Worm (Caenorhabditis elegans): ENCODE data around the gene zip-5.

zip-5 gene

ce11 chrV:13262781-13263318 lies 1.5 kb upstream of the zip-5 start:
- no peak for TF ChIP-seq ztf-23 (GFP tag; IDR thresholded peaks at IDR 0.05)
- TF ChIP-seq klf-2 (GFP tag; conservative IDR thresholded peaks at IDR 0.05) = no peak
- TF ChIP-seq flt-1 (GFP tag; IDR thresholded peaks at IDR 0.05) = no peak
- no peak for TF ChIP-seq cog-1 (tag; optimal IDR thresholded peaks at IDR 0.05)
- no peak for TF ChIP-seq ref-1 (GFP tag; conservative IDR thresholded peaks at IDR 0.05)
- no peak for TF ChIP-seq med-1 (GFP tag; optimal IDR thresholded peaks at IDR 0.05; ENCODE audit: insufficient read depth)
- no peak for TF ChIP-seq T22C8.4 (GFP tag; IDR thresholded peaks at IDR 0.05)
- TF ChIP-seq tab-1 (GFP tag; IDR thresholded peaks at IDR 0.05) = no peak
- no peak for TF ChIP-seq ztf-29 (GFP tag; IDR thresholded peaks at IDR 0.05)

DNA sequence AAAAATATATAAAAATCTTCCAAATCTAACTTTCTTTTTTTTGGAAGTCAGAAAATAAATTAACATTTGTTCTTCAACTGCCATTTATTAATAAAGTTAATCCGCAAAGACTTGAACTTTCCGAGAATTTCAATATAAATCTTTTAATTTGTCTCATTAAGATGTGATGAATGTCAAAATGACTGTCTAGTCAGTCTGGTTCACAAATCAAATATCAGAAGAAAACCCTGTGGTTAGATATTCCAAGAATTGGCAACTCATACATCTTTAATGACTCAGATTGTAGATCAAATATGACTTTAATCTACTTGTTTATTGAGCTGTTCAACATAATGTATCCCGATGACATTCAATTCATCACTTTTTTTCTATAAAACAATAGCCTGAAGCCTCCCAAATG lies 1.3 kb downstream of the zip-5 start:
- no peak for TF ChIP-seq flt-1 (GFP tag; IDR thresholded peaks at IDR 0.05)
- no peak for TF ChIP-seq klf-2 (GFP tag; conservative IDR thresholded peaks at IDR 0.05)

ce11 chrV:13266630-13267029 lies 2.3 kb downstream of the zip-5 start:
- TF ChIP-seq tab-1 (GFP tag; IDR thresholded peaks at IDR 0.05) = no peak
- no peak for TF ChIP-seq cog-1 (tag; optimal IDR thresholded peaks at IDR 0.05)
- no peak for TF ChIP-seq ztf-29 (GFP tag; IDR thresholded peaks at IDR 0.05)
- no peak for TF ChIP-seq T22C8.4 (GFP tag; IDR thresholded peaks at IDR 0.05)
- TF ChIP-seq med-1 (GFP tag; optimal IDR thresholded peaks at IDR 0.05; ENCODE audit: insufficient read depth) = no peak

DNA sequence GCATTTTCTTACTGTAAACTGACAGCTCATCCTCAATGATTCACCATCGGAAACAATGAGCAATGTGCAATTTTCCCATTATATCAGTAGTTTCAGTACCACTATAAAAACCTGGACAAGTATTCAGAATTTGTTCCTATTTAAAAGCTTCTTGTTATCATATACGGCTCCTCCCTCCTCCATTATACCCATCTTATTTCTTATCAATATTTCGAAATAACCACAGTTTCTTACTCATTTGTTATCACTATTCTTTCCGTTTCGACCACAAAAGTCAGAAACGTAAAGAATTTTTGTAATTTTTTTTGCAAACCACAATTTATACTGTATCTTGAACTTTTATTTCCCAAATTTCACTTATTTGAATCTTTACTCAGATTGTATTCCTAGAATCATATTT lies 3.7 kb downstream of the zip-5 start:
- no peak for TF ChIP-seq klf-2 (GFP tag; conservative IDR thresholded peaks at IDR 0.05)
- TF ChIP-seq ref-1 (GFP tag; conservative IDR thresholded peaks at IDR 0.05) = no peak
- TF ChIP-seq ztf-23 (GFP tag; IDR thresholded peaks at IDR 0.05) = no peak
- no peak for TF ChIP-seq cog-1 (tag; optimal IDR thresholded peaks at IDR 0.05)
- no peak for TF ChIP-seq tab-1 (GFP tag; IDR thresholded peaks at IDR 0.05)
- no peak for TF ChIP-seq ztf-29 (GFP tag; IDR thresholded peaks at IDR 0.05)
- no peak for TF ChIP-seq T22C8.4 (GFP tag; IDR thresholded peaks at IDR 0.05)
- TF ChIP-seq flt-1 (GFP tag; IDR thresholded peaks at IDR 0.05) = no peak
- no peak for TF ChIP-seq med-1 (GFP tag; optimal IDR thresholded peaks at IDR 0.05; ENCODE audit: insufficient read depth)

ce11 chrV:13269228-13269630 lies 4.9 kb downstream of the zip-5 start:
- TF ChIP-seq med-1 (GFP tag; optimal IDR thresholded peaks at IDR 0.05; ENCODE audit: insufficient read depth) (no peak), ztf-29 (GFP tag; IDR thresholded peaks at IDR 0.05) (no peak), tab-1 (GFP tag; IDR thresholded peaks at IDR 0.05) (no peak), flt-1 (GFP tag; IDR thresholded peaks at IDR 0.05) (no peak), cog-1 (tag; optimal IDR thresholded peaks at IDR 0.05) (no peak), klf-2 (GFP tag; conservative IDR thresholded peaks at IDR 0.05) (no peak), T22C8.4 (GFP tag; IDR thresholded peaks at IDR 0.05) (no peak), ztf-23 (GFP tag; IDR thresholded peaks at IDR 0.05) (no peak), ref-1 (GFP tag; conservative IDR thresholded peaks at IDR 0.05) (no peak)

DNA sequence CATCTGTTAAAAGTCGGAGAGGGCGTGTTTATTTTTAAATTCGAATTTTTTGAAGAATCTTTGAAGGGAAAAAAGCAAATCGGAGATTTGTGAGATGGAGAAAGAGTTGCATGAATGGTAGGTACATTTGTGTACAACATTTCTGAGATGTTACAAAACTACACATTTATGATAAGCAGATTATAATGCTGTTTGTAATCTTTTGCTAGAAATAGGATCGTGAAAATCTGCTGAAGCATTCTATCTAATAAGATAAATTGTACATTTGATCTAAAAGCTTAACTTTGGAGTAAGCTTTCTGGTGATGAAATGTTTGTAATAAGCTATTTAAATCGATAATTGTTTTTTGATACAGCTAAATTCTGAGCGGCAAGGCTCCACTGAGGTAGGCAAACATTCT lies 7.9 kb downstream of the zip-5 start:
- TF ChIP-seq ref-1 (GFP tag; conservative IDR thresholded peaks at IDR 0.05) = no peak
- no peak for TF ChIP-seq klf-2 (GFP tag; conservative IDR thresholded peaks at IDR 0.05)
- TF ChIP-seq T22C8.4 (GFP tag; IDR thresholded peaks at IDR 0.05) = no peak
- TF ChIP-seq med-1 (GFP tag; optimal IDR thresholded peaks at IDR 0.05; ENCODE audit: insufficient read depth) = no peak
- no peak for TF ChIP-seq cog-1 (tag; optimal IDR thresholded peaks at IDR 0.05)
- TF ChIP-seq ztf-29 (GFP tag; IDR thresholded peaks at IDR 0.05) = no peak
- no peak for TF ChIP-seq flt-1 (GFP tag; IDR thresholded peaks at IDR 0.05)

DNA sequence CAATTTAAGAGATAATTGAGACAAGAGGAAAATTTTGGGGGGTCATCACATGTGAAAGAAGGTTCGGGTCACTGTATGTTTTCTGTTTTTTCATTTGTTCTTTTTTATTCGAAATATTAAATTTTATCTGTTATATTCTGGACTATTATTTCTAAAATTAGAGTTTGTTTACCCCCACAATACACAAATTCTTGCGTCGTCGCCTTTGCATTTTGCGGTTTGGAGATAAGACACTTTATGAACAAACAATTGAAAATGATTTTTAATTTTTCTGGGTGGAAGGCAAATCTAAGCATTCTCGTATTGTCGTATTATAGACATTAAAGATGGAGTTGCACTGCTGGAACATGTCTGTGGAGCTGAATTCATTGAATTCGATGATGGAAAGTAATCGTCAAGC lies 9.0 kb downstream of the zip-5 start:
- TF ChIP-seq cog-1 (tag; optimal IDR thresholded peaks at IDR 0.05) = no peak
- no peak for TF ChIP-seq flt-1 (GFP tag; IDR thresholded peaks at IDR 0.05)
- TF ChIP-seq med-1 (GFP tag; optimal IDR thresholded peaks at IDR 0.05; ENCODE audit: insufficient read depth) = no peak
- no peak for TF ChIP-seq tab-1 (GFP tag; IDR thresholded peaks at IDR 0.05)
- no peak for TF ChIP-seq ref-1 (GFP tag; conservative IDR thresholded peaks at IDR 0.05)
- TF ChIP-seq klf-2 (GFP tag; conservative IDR thresholded peaks at IDR 0.05) = no peak
- no peak for TF ChIP-seq ztf-29 (GFP tag; IDR thresholded peaks at IDR 0.05)
- TF ChIP-seq ztf-23 (GFP tag; IDR thresholded peaks at IDR 0.05) = no peak
- no peak for TF ChIP-seq T22C8.4 (GFP tag; IDR thresholded peaks at IDR 0.05)

- TF ChIP-seq flt-1 (GFP tag; IDR thresholded peaks at IDR 0.05) (no peak), ztf-29 (GFP tag; IDR thresholded peaks at IDR 0.05) (no peak), ztf-23 (GFP tag; IDR thresholded peaks at IDR 0.05) (no peak), cog-1 (tag; optimal IDR thresholded peaks at IDR 0.05) (no peak), T22C8.4 (GFP tag; IDR thresholded peaks at IDR 0.05) (no peak), klf-2 (GFP tag; conservative IDR thresholded peaks at IDR 0.05) (no peak), med-1 (GFP tag; optimal IDR thresholded peaks at IDR 0.05; ENCODE audit: insufficient read depth) (no peak), ref-1 (GFP tag; conservative IDR thresholded peaks at IDR 0.05) (no peak), tab-1 (GFP tag; IDR thresholded peaks at IDR 0.05) (no peak)
Measured at ce11 chrV:13274615-13275014, 10.3 kb downstream of the zip-5 start.

DNA sequence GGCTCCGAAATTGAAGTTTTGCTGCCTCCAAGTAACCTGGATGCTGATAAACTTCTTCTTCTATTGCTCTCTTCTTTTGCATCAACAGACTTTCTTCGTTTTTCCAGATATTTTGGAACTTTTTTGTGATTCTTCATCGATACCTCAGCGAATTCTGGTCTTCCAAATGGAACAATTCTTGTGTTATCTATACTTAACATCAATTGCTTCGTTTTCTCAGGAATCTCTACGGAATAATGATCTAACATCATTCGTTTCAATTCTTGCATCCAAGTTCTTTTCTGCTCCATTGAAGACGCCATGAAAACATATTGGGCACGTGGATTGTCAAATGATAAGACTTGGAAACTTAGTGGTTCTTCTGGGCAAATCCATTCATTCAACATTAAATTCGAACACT lies 11.6 kb downstream of the zip-5 start, which contains the start of gene F32F2.4:
F32F2.4 (plus strand) TSS at position 301 of the 400 bp plus-strand sequence.
- TF ChIP-seq klf-2 (GFP tag; conservative IDR thresholded peaks at IDR 0.05) = no peak
- TF ChIP-seq cog-1 (tag; optimal IDR thresholded peaks at IDR 0.05) = no peak
- TF ChIP-seq tab-1 (GFP tag; IDR thresholded peaks at IDR 0.05) = no peak
- no peak for TF ChIP-seq ref-1 (GFP tag; conservative IDR thresholded peaks at IDR 0.05)

- no peak for TF ChIP-seq ref-1 (GFP tag; conservative IDR thresholded peaks at IDR 0.05)
- TF ChIP-seq T22C8.4 (GFP tag; IDR thresholded peaks at IDR 0.05) = no peak
- no peak for TF ChIP-seq tab-1 (GFP tag; IDR thresholded peaks at IDR 0.05)
- no peak for TF ChIP-seq ztf-23 (GFP tag; IDR thresholded peaks at IDR 0.05)
- no peak for TF ChIP-seq cog-1 (tag; optimal IDR thresholded peaks at IDR 0.05)
- no peak for TF ChIP-seq klf-2 (GFP tag; conservative IDR thresholded peaks at IDR 0.05)
- no peak for TF ChIP-seq ztf-29 (GFP tag; IDR thresholded peaks at IDR 0.05)
- no peak for TF ChIP-seq flt-1 (GFP tag; IDR thresholded peaks at IDR 0.05)
Measured at ce11 chrV:13280382-13280781, 16.0 kb downstream of the zip-5 start.

Data from whole organism, midembryonic.